Worm (Caenorhabditis elegans): ENCODE results near the gene rga-4.

Gene rga-4

ce11 chrV:1337701-1338100 lies 45.4 kb downstream of the rga-4 start:
- TF ChIP-seq unc-62 (GFP tag; optimal IDR thresholded peaks at IDR 0.05) (no peak), Y55F3AM.14 (GFP tag; optimal IDR thresholded peaks at IDR 0.05) (no peak), unc-39 (tag; optimal IDR thresholded peaks at IDR 0.05) (no peak), crh-2 (tag; optimal IDR thresholded peaks at IDR 0.05) (no peak), nhr-10 (tag; optimal IDR thresholded peaks at IDR 0.05) (no peak)

ce11 chrV:1335896-1336295 lies 47.2 kb downstream of the rga-4 start:
- TF ChIP-seq elt-3 (tag; optimal IDR thresholded peaks at IDR 0.05) (no peak), elt-1 (tag; optimal IDR thresholded peaks at IDR 0.05) (no peak), sma-9 (GFP tag; optimal IDR thresholded peaks at IDR 0.05) (no peak), sma-9 (tag; optimal IDR thresholded peaks at IDR 0.05) (no peak), Y55F3AM.14 (GFP tag; optimal IDR thresholded peaks at IDR 0.05) (no peak), R02D3.7 (tag; optimal IDR thresholded peaks at IDR 0.05) (no peak), nhr-25 (tag; optimal IDR thresholded peaks at IDR 0.05) (no peak), sem-4 (tag; optimal IDR thresholded peaks at IDR 0.05) (no peak), unc-55 (GFP tag; optimal IDR thresholded peaks at IDR 0.05) (no peak), peb-1 (tag; optimal IDR thresholded peaks at IDR 0.05) (no peak), nhr-129 (tag; optimal IDR thresholded peaks at IDR 0.05) (no peak), aly-2 (tag; optimal IDR thresholded peaks at IDR 0.05) (no peak), unc-39 (tag; optimal IDR thresholded peaks at IDR 0.05) (no peak)

ce11 chrV:1327317-1327716 lies 55.7 kb downstream of the rga-4 start:
- TF ChIP-seq nhr-129 (tag; optimal IDR thresholded peaks at IDR 0.05) (peak; percentile 46), ZK546.5 (tag; optimal IDR thresholded peaks at IDR 0.05) (no peak), F13H6.1 (tag; optimal IDR thresholded peaks at IDR 0.05) (peak; percentile 31), lin-11 (tag; optimal IDR thresholded peaks at IDR 0.05) (no peak), C34F6.9 (tag; optimal IDR thresholded peaks at IDR 0.05) (no peak), lsy-2 (tag; optimal IDR thresholded peaks at IDR 0.05) (peak in 1 of 2 experiments; percentile 12)

- TF ChIP-seq ztf-1 (GFP tag; conservative IDR thresholded peaks at IDR 0.05) (no peak), fos-1 (tag; optimal IDR thresholded peaks at IDR 0.05) (no peak), sem-4 (tag; optimal IDR thresholded peaks at IDR 0.05) (no peak), peb-1 (tag; optimal IDR thresholded peaks at IDR 0.05) (no peak), dmd-4 (tag; optimal IDR thresholded peaks at IDR 0.05) (no peak), snpc-4 (tag; optimal IDR thresholded peaks at IDR 0.05) (no peak), nhr-23 (tag; optimal IDR thresholded peaks at IDR 0.05) (no peak), egl-27 (tag; optimal IDR thresholded peaks at IDR 0.05) (no peak), nhr-21 (tag; optimal IDR thresholded peaks at IDR 0.05) (no peak), lin-11 (tag; optimal IDR thresholded peaks at IDR 0.05) (no peak), R02D3.7 (tag; optimal IDR thresholded peaks at IDR 0.05) (no peak), mab-5 (tag; optimal IDR thresholded peaks at IDR 0.05) (no peak), mbf-1 (tag; optimal IDR thresholded peaks at IDR 0.05) (no peak), C34F6.9 (tag; optimal IDR thresholded peaks at IDR 0.05) (no peak), ama-1 (optimal IDR thresholded peaks at IDR 0.05) (no peak), ceh-16 (tag; optimal IDR thresholded peaks at IDR 0.05) (no peak), unc-62 (GFP tag; optimal IDR thresholded peaks at IDR 0.05) (no peak), nhr-129 (tag; optimal IDR thresholded peaks at IDR 0.05) (no peak), lin-39 (tag; optimal IDR thresholded peaks at IDR 0.05) (no peak), ztf-4 (tag; optimal IDR thresholded peaks at IDR 0.05) (no peak)
These were observed 57.0 kb downstream of the rga-4 start for ce11 chrV:1326067-1326466.

Measured in whole organism, L2 larva.